Worm (Caenorhabditis elegans): Measurements from ENCODE around the gene M88.4.
A peak's percentile ranks its signal among the peaks of the same experiment; 100 is the strongest.

Gene M88.4

DNA sequence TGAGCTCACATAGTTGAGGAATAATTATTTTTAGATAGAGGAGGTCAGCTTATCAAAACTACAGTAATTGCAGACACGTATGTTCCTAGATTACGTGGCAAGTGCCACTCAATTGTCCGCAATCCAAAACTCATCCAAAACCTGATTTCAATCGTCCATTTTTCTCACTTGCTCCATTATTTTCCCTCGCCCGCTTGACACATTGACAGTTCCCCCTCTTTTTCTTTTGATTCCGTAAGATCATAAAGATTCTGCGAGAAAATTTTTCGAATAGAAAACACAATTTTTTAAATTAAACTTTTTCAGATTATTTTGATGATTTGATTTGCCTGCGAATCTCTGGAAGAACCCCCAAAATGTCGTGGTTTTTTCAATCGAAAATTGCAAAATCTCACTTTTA is at the start of gene M88.4:
TSS of gene M88.4 (plus strand) at position 301 of the 400 bp plus-strand sequence.
- TF ChIP-seq ceh-91 (GFP tag; IDR thresholded peaks at IDR 0.05), result no peak
- no peak for TF ChIP-seq F37B4.10 (GFP tag; IDR thresholded peaks at IDR 0.05)
- TF ChIP-seq somi-1 (GFP tag; optimal IDR thresholded peaks at IDR 0.05), result no peak
- TF ChIP-seq bed-1 (GFP tag; IDR thresholded peaks at IDR 0.05), result no peak
- no peak for TF ChIP-seq F22D6.2 (tag; optimal IDR thresholded peaks at IDR 0.05)

- TF ChIP-seq xnd-1 (tag; optimal IDR thresholded peaks at IDR 0.05) (no peak), nhr-80 (tag; optimal IDR thresholded peaks at IDR 0.05) (peak; percentile 61), zfh-2 (GFP tag; conservative IDR thresholded peaks at IDR 0.05) (0 out of 2 replicates have a peak, but pooled peaks have one; percentile 40), nfyb-1 (GFP tag; IDR thresholded peaks at IDR 0.05) (peak; percentile 48; the same call in 1 of the 2 replicates), atf-7 (tag; optimal IDR thresholded peaks at IDR 0.05) (peak; percentile 94), nhr-27 (tag; optimal IDR thresholded peaks at IDR 0.05) (no peak)
Measured at ce11 chrIII:4502559-4503240, 46.1 kb upstream of the M88.4 start.

DNA sequence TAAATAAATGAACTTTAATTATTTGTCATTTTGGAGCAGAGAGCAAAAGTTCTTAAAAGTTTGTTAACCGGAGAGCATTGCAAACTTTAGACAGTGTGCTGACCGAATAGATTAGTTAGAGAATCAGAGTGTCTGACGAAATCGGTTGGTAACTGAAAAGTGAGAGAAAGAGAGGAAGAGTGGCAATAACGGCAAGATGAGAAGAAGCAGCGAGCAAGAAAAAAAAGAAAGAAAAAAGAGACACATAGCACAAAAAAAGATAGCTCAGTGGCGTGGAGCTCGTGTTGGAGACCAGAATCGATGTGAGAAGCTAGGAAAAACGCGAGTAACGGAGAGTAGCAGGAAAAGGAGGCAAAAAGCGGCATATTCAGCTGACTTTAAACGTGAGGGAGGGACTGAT is 44.5 kb upstream of the M88.4 start:
- TF ChIP-seq nhr-80 (tag; optimal IDR thresholded peaks at IDR 0.05) (peak; percentile 73), fkh-3 (tag; optimal IDR thresholded peaks at IDR 0.05) (no peak), D2030.7 (GFP tag; IDR thresholded peaks at IDR 0.05) (no peak), madf-8 (GFP tag; conservative IDR thresholded peaks at IDR 0.05) (no peak), zfh-2 (GFP tag; conservative IDR thresholded peaks at IDR 0.05) (peak; percentile 62), nhr-120 (GFP tag; IDR thresholded peaks at IDR 0.05) (no peak), ceh-58 (GFP tag; IDR thresholded peaks at IDR 0.05) (no peak), B0019.2 (GFP tag; conservative IDR thresholded peaks at IDR 0.05) (no peak), nfyb-1 (GFP tag; IDR thresholded peaks at IDR 0.05) (no peak), madf-10 (tag; optimal IDR thresholded peaks at IDR 0.05) (no peak), tbp1 (GFP tag; optimal IDR thresholded peaks at IDR 0.05) (no peak), F57C9.4 (tag; optimal IDR thresholded peaks at IDR 0.05) (no peak), mel-28 (tag; optimal IDR thresholded peaks at IDR 0.05; ENCODE audit: borderline replicate concordance) (no peak), hmg-1.2 (GFP tag; IDR thresholded peaks at IDR 0.05) (peak; percentile 45), zim-3 (tag; optimal IDR thresholded peaks at IDR 0.05) (no peak), ceh-100 (GFP tag; IDR thresholded peaks at IDR 0.05) (no peak), sptf-2 (GFP tag; optimal IDR thresholded peaks at IDR 0.05) (no peak), F23B12.7 (tag; optimal IDR thresholded peaks at IDR 0.05; ENCODE audit: insufficient read depth) (no peak), F10E7.11 (tag; optimal IDR thresholded peaks at IDR 0.05) (no peak), C17E4.6 (GFP tag; IDR thresholded peaks at IDR 0.05) (no peak), lir-1 (GFP tag; conservative IDR thresholded peaks at IDR 0.05) (no peak), sdz-38 (tag; optimal IDR thresholded peaks at IDR 0.05) (no peak), ZK185.1 (tag; optimal IDR thresholded peaks at IDR 0.05; ENCODE audit: poor library complexity, severe bottlenecking) (no peak), mcd-1 (GFP tag; IDR thresholded peaks at IDR 0.05) (0 out of 2 replicates have a peak, but pooled peaks have one; percentile 10), ztf-6 (GFP tag; IDR thresholded peaks at IDR 0.05) (no peak), lag-1 (GFP tag; IDR thresholded peaks at IDR 0.05) (no peak), F33H1.4 (GFP tag; IDR thresholded peaks at IDR 0.05) (no peak), akir-1 (GFP tag; optimal IDR thresholded peaks at IDR 0.05) (no peak), F49E8.2 (tag; optimal IDR thresholded peaks at IDR 0.05; ENCODE audit: insufficient read depth) (no peak), somi-1 (GFP tag; optimal IDR thresholded peaks at IDR 0.05) (no peak), aptf-2 (GFP tag; conservative IDR thresholded peaks at IDR 0.05) (no peak), F37B4.10 (GFP tag; IDR thresholded peaks at IDR 0.05) (no peak), ccch-3 (GFP tag; optimal IDR thresholded peaks at IDR 0.05) (no peak), tbx-9 (tag; optimal IDR thresholded peaks at IDR 0.05; ENCODE audit: borderline replicate concordance) (no peak), unc-62 (GFP tag; optimal IDR thresholded peaks at IDR 0.05) (no peak), tlf-1 (GFP tag; optimal IDR thresholded peaks at IDR 0.05) (no peak), rec-8 (tag; optimal IDR thresholded peaks at IDR 0.05) (no peak), ets-4 (GFP tag; optimal IDR thresholded peaks at IDR 0.05) (no peak)

All from whole organism, young adult.